Worm (Caenorhabditis elegans) whole organism, L4/young adult: ENCODE measurements around the gene C27D8.3.

Experiments used
- W03F9.2 ChIP-seq: fragments of 150-350 bp; optimal IDR thresholded peaks from 2 replicates; lab custom pipeline; 2014; ENCODE audit warnings: missing biosample characterization, missing genetic modification characterization
- dao-5 ChIP-seq: sonication (generic microtip); optimal IDR thresholded peaks from 2 replicates; lab custom pipeline; 2016; ENCODE audit warnings: missing genotype, missing genetic modification characterization, moderate library complexity, missing compliant biosample characterization
- him-1 ChIP-seq: sonication (generic microtip); optimal IDR thresholded peaks from 2 replicates; lab custom pipeline; 2016; ENCODE audit warnings: missing genotype, missing genetic modification reagents, missing genetic modification characterization, missing compliant biosample characterization

DNA sequence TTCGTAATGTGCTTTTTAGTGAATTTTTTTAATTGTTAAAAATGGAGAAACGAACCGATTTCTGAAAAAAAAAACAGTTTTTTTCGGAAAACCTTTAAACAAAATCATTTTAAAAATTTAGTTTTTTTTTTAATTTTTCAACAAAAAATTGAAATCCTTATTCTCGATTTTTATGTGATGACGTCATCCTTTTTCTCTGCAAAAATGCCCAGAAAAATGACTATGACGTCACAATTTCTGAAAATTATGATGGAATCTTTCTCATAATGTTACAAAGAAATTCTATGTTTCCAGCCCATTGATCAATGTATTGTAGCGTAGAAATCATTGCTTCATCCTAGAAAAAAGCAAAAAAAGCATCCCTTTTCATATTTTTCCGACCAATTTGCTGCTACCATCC is 22.3 kb downstream of the C27D8.3 start:
- TF ChIP-seq W03F9.2 (tag; lab: Kevin White, UChicago) (no peak), dao-5 (tag; lab: Kevin White, UChicago) (no peak), him-1 (tag; lab: Kevin White, UChicago) (no peak)
